Worm (Caenorhabditis elegans) whole organism, young adult: ENCODE results near the gene R04E5.7.

ENCODE experiments used
- B0035.1 ChIP-seq: sonication (generic microtip); optimal IDR thresholded peaks from 2 replicates; lab custom pipeline; 2016; ENCODE audit warnings: missing genetic modification characterization, mild to moderate bottlenecking, missing compliant biosample characterization, missing genotype, missing genetic modification reagents
- chd-7 ChIP-seq: sonication (generic microtip); optimal IDR thresholded peaks from 2 replicates; lab custom pipeline; 2016; ENCODE audit warnings: mild to moderate bottlenecking, missing genetic modification characterization, moderate library complexity, missing compliant biosample characterization
- efl-1 ChIP-seq: fragments of 150-350 bp; optimal IDR thresholded peaks from 2 replicates; lab custom pipeline; 2014; ENCODE audit warnings: missing biosample characterization, missing genetic modification reagents, missing genetic modification characterization
- ets-4 ChIP-seq: fragments of 200-800 bp; sonication (Bioruptor generic); optimal IDR thresholded peaks from 2 replicates; lab custom pipeline; 2018; ENCODE audit warnings: mild to moderate bottlenecking, missing genetic modification characterization, missing compliant biosample characterization
- lin-54 ChIP-seq: fragments of 200-800 bp; sonication (Bioruptor generic); optimal IDR thresholded peaks from 2 replicates; lab custom pipeline; 2018; ENCODE audit warnings: mild to moderate bottlenecking, missing genetic modification characterization, missing compliant biosample characterization
- mel-28 ChIP-seq: sonication (generic microtip); optimal IDR thresholded peaks from 2 replicates; lab custom pipeline; 2016; ENCODE audit warnings: borderline replicate concordance, mild to moderate bottlenecking, missing genetic modification characterization, missing compliant biosample characterization
- snpc-4 ChIP-seq, 5 experiments: fragments of 150-350 bp in 1 of 5; sonication (generic microtip) in 4 of 5; optimal IDR thresholded peaks; 2 replicates each; lab custom pipeline; 2014 to 2018; ENCODE audit warnings: missing genetic modification characterization in 5 of 5, missing biosample characterization in 3 of 5, antibody characterized with exemption in 2 of 5, mild to moderate bottlenecking in 2 of 5, missing compliant biosample characterization in 2 of 5, missing genotype in 2 of 5, moderate library complexity in 2 of 5, missing genetic modification reagents in 1 of 5
- unc-62 ChIP-seq: fragments of 150-350 bp; optimal IDR thresholded peaks from 2 replicates; lab custom pipeline; 2014; ENCODE audit warnings: missing biosample characterization, missing genetic modification reagents, missing genetic modification characterization

- TF ChIP-seq snpc-4 (GFP tag; optimal IDR thresholded peaks at IDR 0.05; lab: Kevin White, UChicago), result no peak
- no peak for TF ChIP-seq snpc-4 (tag; optimal IDR thresholded peaks at IDR 0.05; lab: Kevin White, UChicago)
- no peak for TF ChIP-seq lin-54 (GFP tag; lab: Kevin White, UChicago)
- TF ChIP-seq chd-7 (tag; lab: Kevin White, UChicago), result no peak
- no peak for TF ChIP-seq ets-4
- TF ChIP-seq B0035.1 (tag; lab: Kevin White, UChicago), result no peak
- TF ChIP-seq mel-28 (tag; lab: Kevin White, UChicago), result no peak
- TF ChIP-seq unc-62 (GFP tag; lab: Kevin White, UChicago), result no peak
- TF ChIP-seq efl-1 (GFP tag; lab: Kevin White, UChicago), result no peak
Measured at ce11 chrX:8770316-8770715, 26.7 kb downstream of the R04E5.7 start.
